Worm (Caenorhabditis elegans) whole organism, L4 larva: ENCODE measurements around the gene let-653.

Experiments
- fkh-10 ChIP-seq: fragments of 150-350 bp; optimal IDR thresholded peaks from 2 replicates; lab custom pipeline; 2014; ENCODE audit warnings: missing biosample characterization, missing genetic modification reagents, missing genetic modification characterization
- nhr-11 ChIP-seq: fragments of 150-350 bp; optimal IDR thresholded peaks from 2 replicates; lab custom pipeline; 2014; ENCODE audit warnings: missing biosample characterization, missing genetic modification characterization
- skn-1 ChIP-seq: fragments of 150-350 bp; optimal IDR thresholded peaks from 2 replicates; lab custom pipeline; 2014; ENCODE audit warnings: missing biosample characterization, missing genetic modification characterization
- spr-3 ChIP-seq: fragments of 200-800 bp; sonication (Bioruptor generic); optimal IDR thresholded peaks from 2 replicates; lab custom pipeline; 2018; ENCODE audit warnings: mild to moderate bottlenecking, missing genetic modification characterization, missing compliant biosample characterization
- unc-39 ChIP-seq: sonication (generic microtip); optimal IDR thresholded peaks from 2 replicates; lab custom pipeline; 2017; ENCODE audit warnings: missing biosample characterization, missing genetic modification characterization

DNA sequence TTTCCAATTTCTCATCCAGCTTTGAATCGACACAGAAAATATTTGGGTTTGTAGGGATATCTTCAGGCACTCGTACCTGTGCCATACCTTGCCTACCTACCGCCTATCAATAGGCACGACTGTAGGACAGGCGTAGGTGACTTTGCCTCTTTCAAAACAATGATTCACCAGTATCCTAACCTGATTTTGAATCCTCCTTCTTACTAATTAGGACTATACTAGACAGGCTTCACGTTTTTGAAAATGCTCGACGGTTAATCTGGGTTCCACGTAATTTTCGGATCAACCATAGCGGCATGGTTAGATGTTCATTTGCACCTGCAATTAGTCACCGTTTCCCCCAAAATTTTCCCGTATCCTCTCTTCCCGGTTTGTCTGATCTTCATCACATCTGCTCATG is 17.0 kb upstream of the let-653 start:
- no peak for TF ChIP-seq skn-1 (tag; lab: Kevin White, UChicago)
- TF ChIP-seq nhr-11 (tag; lab: Kevin White, UChicago) = no peak
- no peak for TF ChIP-seq fkh-10 (GFP tag; lab: Kevin White, UChicago)
- no peak for TF ChIP-seq spr-3 (GFP tag; lab: Kevin White, UChicago)
- no peak for TF ChIP-seq unc-39 (tag; lab: Kevin White, UChicago)
